Worm (Caenorhabditis elegans) whole organism, young adult: ENCODE data around the gene C52B11.5.

Experiments used
- B0035.1 ChIP-seq: sonication (generic microtip); optimal IDR thresholded peaks from 2 replicates; lab custom pipeline; 2016; ENCODE audit warnings: missing genetic modification characterization, mild to moderate bottlenecking, missing compliant biosample characterization, missing genotype, missing genetic modification reagents
- F22D6.2 ChIP-seq: sonication (generic microtip); optimal IDR thresholded peaks from 2 replicates; lab custom pipeline; 2016; ENCODE audit warnings: mild to moderate bottlenecking, missing genetic modification characterization, missing compliant biosample characterization
- F37B4.10 ChIP-seq: fragments of 200-800 bp; sonication (Bioruptor generic); IDR thresholded peaks from 2 replicates; pipeline ENCODE4 v1.3.6; 2022; ENCODE audit warnings: missing genetic modification characterization, missing compliant biosample characterization
- F49E8.2 ChIP-seq: sonication (generic microtip); optimal IDR thresholded peaks from 3 replicates; lab custom pipeline; 2017; ENCODE audit warnings: missing genetic modification characterization, mild to moderate bottlenecking, missing compliant biosample characterization, antibody characterized with exemption, moderate library complexity; ENCODE audit not compliant: insufficient read depth
- F52B5.7 ChIP-seq: sonication (generic microtip); optimal IDR thresholded peaks from 2 replicates; lab custom pipeline; 2016; ENCODE audit warnings: mild to moderate bottlenecking, missing genetic modification characterization, missing compliant biosample characterization
- F57A8.1 ChIP-seq: fragments of 200-800 bp; sonication (Bioruptor generic); optimal IDR thresholded peaks from 2 replicates; lab custom pipeline; 2018; ENCODE audit warnings: mild to moderate bottlenecking, missing genetic modification characterization, moderate library complexity, missing compliant biosample characterization
- K11D2.4 ChIP-seq: fragments of 200-800 bp; sonication (Bioruptor generic); IDR thresholded peaks from 2 replicates; pipeline ENCODE4 v1.3.6; 2022; ENCODE audit warnings: missing genetic modification reagents, missing genetic modification characterization, missing compliant biosample characterization
- T07F8.4 ChIP-seq: sonication (generic microtip); optimal IDR thresholded peaks from 2 replicates; lab custom pipeline; 2016; ENCODE audit warnings: mild to moderate bottlenecking, missing genetic modification characterization, moderate library complexity, missing compliant biosample characterization
- Y53F4B.3 ChIP-seq: fragments of 200-800 bp; sonication (Bioruptor generic); IDR thresholded peaks from 2 replicates; pipeline ENCODE4 v1.3.6; 2022; ENCODE audit warnings: missing genetic modification reagents, missing genetic modification characterization, missing compliant biosample characterization
- Y53G8AR.9 ChIP-seq: fragments of 200-800 bp; sonication (Bioruptor generic); conservative IDR thresholded peaks from 2 replicates; pipeline ENCODE4 v1.3.6; 2022; ENCODE audit warnings: missing genetic modification reagents, missing genetic modification characterization, missing compliant biosample characterization
- Y79H2A.3 ChIP-seq: fragments of 200-800 bp; sonication (Bioruptor generic); conservative IDR thresholded peaks from 2 replicates; pipeline ENCODE4 v1.3.6; 2022; ENCODE audit warnings: missing genetic modification reagents, missing genetic modification characterization, missing compliant biosample characterization
- Y95B8A.8 ChIP-seq: fragments of 200-800 bp; sonication (Bioruptor generic); IDR thresholded peaks from 2 replicates; pipeline ENCODE4 v1.3.6; 2022; ENCODE audit warnings: missing genetic modification reagents, missing genetic modification characterization, missing compliant biosample characterization
- ZK185.1 ChIP-seq: sonication (generic microtip); optimal IDR thresholded peaks from 2 replicates; lab custom pipeline; 2016; ENCODE audit warnings: mild to moderate bottlenecking, missing genetic modification characterization, missing compliant biosample characterization; ENCODE audit not compliant: poor library complexity, severe bottlenecking
- akir-1 ChIP-seq: fragments of 200-800 bp; sonication (Bioruptor generic); optimal IDR thresholded peaks from 2 replicates; lab custom pipeline; 2018; ENCODE audit warnings: mild to moderate bottlenecking, missing genetic modification characterization, moderate library complexity, missing compliant biosample characterization
- ama-1 ChIP-seq, 3 experiments: fragments of 150-350 bp in 1 of 3; sonication (generic microtip) in 2 of 3; optimal IDR thresholded peaks; 2 replicates each; lab custom pipeline; 2014 to 2018; ENCODE audit warnings: missing biosample characterization in 2 of 3, missing genetic modification characterization in 2 of 3, missing genetic modification reagents in 2 of 3
- athp-1 ChIP-seq: sonication (generic microtip); optimal IDR thresholded peaks from 2 replicates; lab custom pipeline; 2017; ENCODE audit warnings: mild to moderate bottlenecking, missing genetic modification characterization, missing compliant biosample characterization
- attf-3 ChIP-seq: fragments of 200-800 bp; sonication (Bioruptor generic); conservative IDR thresholded peaks from 2 replicates; pipeline ENCODE4 v1.3.6; 2022; ENCODE audit warnings: missing genetic modification reagents, missing genetic modification characterization, missing compliant biosample characterization
- bed-1 ChIP-seq: fragments of 200-800 bp; sonication (Bioruptor generic); IDR thresholded peaks from 2 replicates; pipeline ENCODE4 v1.3.6; 2022; ENCODE audit warnings: missing genetic modification reagents, missing genetic modification characterization, missing compliant biosample characterization
- cebp-2 ChIP-seq: fragments of 200-800 bp; sonication (Bioruptor generic); IDR thresholded peaks from 2 replicates; pipeline ENCODE4 v1.3.6; 2022; ENCODE audit warnings: missing genetic modification characterization, missing compliant biosample characterization
- ceh-79 ChIP-seq: sonication (generic microtip); optimal IDR thresholded peaks from 2 replicates; lab custom pipeline; 2017; ENCODE audit warnings: mild to moderate bottlenecking, missing genetic modification characterization, missing compliant biosample characterization
- dox-1 ChIP-seq: fragments of 200-800 bp; sonication (Bioruptor generic); IDR thresholded peaks from 2 replicates; pipeline ENCODE4 v1.3.6; 2022; ENCODE audit warnings: missing genetic modification reagents, missing genetic modification characterization, missing compliant biosample characterization
- dpff-1 ChIP-seq: sonication (generic microtip); optimal IDR thresholded peaks from 2 replicates; lab custom pipeline; 2017; ENCODE audit warnings: mild to moderate bottlenecking, missing genetic modification characterization, missing compliant biosample characterization
- efl-1 ChIP-seq: fragments of 150-350 bp; optimal IDR thresholded peaks from 2 replicates; lab custom pipeline; 2014; ENCODE audit warnings: missing biosample characterization, missing genetic modification reagents, missing genetic modification characterization
- egrh-3 ChIP-seq: fragments of 200-800 bp; sonication (Bioruptor generic); IDR thresholded peaks from 2 replicates; pipeline ENCODE4 v1.3.6; 2022; ENCODE audit warnings: missing genetic modification reagents, missing genetic modification characterization, missing compliant biosample characterization
- hmg-1.2 ChIP-seq: fragments of 200-800 bp; sonication (Bioruptor generic); IDR thresholded peaks from 2 replicates; pipeline ENCODE4 v1.3.6; 2022; ENCODE audit warnings: missing genetic modification reagents, missing genetic modification characterization, missing compliant biosample characterization
- lag-1 ChIP-seq: fragments of 200-800 bp; sonication (Bioruptor generic); IDR thresholded peaks from 2 replicates; pipeline ENCODE4 v1.3.6; 2022; ENCODE audit warnings: missing genetic modification reagents, missing genetic modification characterization, missing compliant biosample characterization
- lin-40 ChIP-seq: sonication (generic microtip); optimal IDR thresholded peaks from 2 replicates; lab custom pipeline; 2016; ENCODE audit warnings: missing genetic modification characterization, mild to moderate bottlenecking, missing compliant biosample characterization, missing genotype, missing genetic modification reagents
- lsl-1 ChIP-seq: fragments of 200-800 bp; sonication (Bioruptor generic); optimal IDR thresholded peaks from 2 replicates; lab custom pipeline; 2018; ENCODE audit warnings: mild to moderate bottlenecking, missing genetic modification characterization, moderate library complexity, missing compliant biosample characterization
- madf-10 ChIP-seq: sonication (generic microtip); optimal IDR thresholded peaks from 2 replicates; lab custom pipeline; 2016; ENCODE audit warnings: mild to moderate bottlenecking, missing genetic modification characterization, missing compliant biosample characterization
- madf-6 ChIP-seq: fragments of 200-800 bp; sonication (Bioruptor generic); IDR thresholded peaks from 2 replicates; pipeline ENCODE4 v1.3.6; 2022; ENCODE audit warnings: missing genetic modification reagents, missing genetic modification characterization, missing compliant biosample characterization
- madf-8 ChIP-seq: fragments of 200-800 bp; sonication (Bioruptor generic); conservative IDR thresholded peaks from 2 replicates; pipeline ENCODE4 v1.3.6; 2022; ENCODE audit warnings: missing genetic modification reagents, missing genetic modification characterization, missing compliant biosample characterization
- mel-28 ChIP-seq: sonication (generic microtip); optimal IDR thresholded peaks from 2 replicates; lab custom pipeline; 2016; ENCODE audit warnings: borderline replicate concordance, mild to moderate bottlenecking, missing genetic modification characterization, missing compliant biosample characterization
- mes-4 ChIP-seq: sonication (generic microtip); optimal IDR thresholded peaks from 2 replicates; lab custom pipeline; 2016; ENCODE audit warnings: missing genotype, missing genetic modification characterization, missing compliant biosample characterization
- nfya-1 ChIP-seq: sonication (generic microtip); optimal IDR thresholded peaks from 2 replicates; lab custom pipeline; 2017; ENCODE audit warnings: antibody characterized with exemption, missing compliant biosample characterization, missing genetic modification characterization, borderline replicate concordance; ENCODE audit not compliant: insufficient read depth
- nfyb-1 ChIP-seq: fragments of 200-800 bp; sonication (Bioruptor generic); IDR thresholded peaks from 2 replicates; pipeline ENCODE4 v1.3.6; 2022; ENCODE audit warnings: missing genetic modification reagents, missing genetic modification characterization, missing compliant biosample characterization
- pha-4 ChIP-seq: fragments of 150-350 bp; sonication (generic microtip); optimal IDR thresholded peaks from 2 replicates; lab custom pipeline; 2014; ENCODE audit warnings: missing biosample characterization, missing genetic modification reagents, missing genetic modification characterization
- snpc-1.3 ChIP-seq: sonication (generic microtip); optimal IDR thresholded peaks from 2 replicates; lab custom pipeline; 2017; ENCODE audit warnings: missing genetic modification characterization, mild to moderate bottlenecking, missing compliant biosample characterization, antibody characterized with exemption, moderate library complexity, missing genotype, missing genetic modification reagents; ENCODE audit not compliant: insufficient read depth
- snpc-4 ChIP-seq, 5 experiments: fragments of 150-350 bp in 1 of 5; sonication (generic microtip) in 4 of 5; optimal IDR thresholded peaks; 2 replicates each; lab custom pipeline; 2014 to 2018; ENCODE audit warnings: missing genetic modification characterization in 5 of 5, missing biosample characterization in 3 of 5, antibody characterized with exemption in 2 of 5, mild to moderate bottlenecking in 2 of 5, missing compliant biosample characterization in 2 of 5, missing genotype in 2 of 5, moderate library complexity in 2 of 5, missing genetic modification reagents in 1 of 5
- tbp1 ChIP-seq: fragments of 200-800 bp; sonication (Bioruptor generic); optimal IDR thresholded peaks from 2 replicates; lab custom pipeline; 2018; ENCODE audit warnings: mild to moderate bottlenecking, missing genetic modification characterization, missing compliant biosample characterization
- unc-130 ChIP-seq: sonication (generic microtip); optimal IDR thresholded peaks from 2 replicates; lab custom pipeline; 2016; ENCODE audit warnings: missing genetic modification reagents, missing genetic modification characterization, missing compliant biosample characterization
- zim-3 ChIP-seq: sonication (generic microtip); optimal IDR thresholded peaks from 2 replicates; lab custom pipeline; 2017; ENCODE audit warnings: mild to moderate bottlenecking, missing genetic modification characterization, moderate library complexity, missing compliant biosample characterization
- ztf-26 ChIP-seq: sonication (generic microtip); optimal IDR thresholded peaks from 2 replicates; lab custom pipeline; 2017; ENCODE audit warnings: missing genetic modification characterization, missing compliant biosample characterization

C52B11.5 gene

ce11 chrX:1294607-1295303, 22.2 kb downstream of the C52B11.5 start, which contains the start of gene dop-4:
Gene dop-4, plus strand, starts transcription at chrX:1295253.
- no peak for TF ChIP-seq cebp-2
- TF ChIP-seq F37B4.10 = no peak
- no peak for TF ChIP-seq Y53F4B.3 (GFP tag; lab: Robert Waterston, UW)
- no peak for TF ChIP-seq efl-1 (GFP tag; lab: Kevin White, UChicago)

ce11 chrX:1295713-1296112, 23.1 kb downstream of the C52B11.5 start:
- no peak for TF ChIP-seq T07F8.4 (tag; lab: Kevin White, UChicago)
- TF ChIP-seq K11D2.4 (GFP tag; lab: Robert Waterston, UW) = no peak
- TF ChIP-seq madf-8 (GFP tag; lab: Robert Waterston, UW) = no peak
- TF ChIP-seq snpc-4 (GFP tag; optimal IDR thresholded peaks at IDR 0.05; lab: Kevin White, UChicago) = no peak
- TF ChIP-seq snpc-4 (tag; optimal IDR thresholded peaks at IDR 0.05; lab: Kevin White, UChicago) = no peak
- no peak for TF ChIP-seq egrh-3 (GFP tag; lab: Robert Waterston, UW)
- TF ChIP-seq pha-4 (tag; lab: Kevin White, UChicago) = no peak
- TF ChIP-seq madf-10 (tag; lab: Kevin White, UChicago) = no peak
- no peak for TF ChIP-seq ceh-79 (tag; lab: Kevin White, UChicago)
- no peak for TF ChIP-seq B0035.1 (tag; lab: Kevin White, UChicago)
- TF ChIP-seq mel-28 (tag; lab: Kevin White, UChicago) = no peak
- no peak for TF ChIP-seq Y53G8AR.9 (GFP tag; lab: Robert Waterston, UW)
- TF ChIP-seq tbp1 = no peak
- TF ChIP-seq ztf-26 (tag; lab: Kevin White, UChicago) = no peak
- no peak for TF ChIP-seq nfyb-1
- TF ChIP-seq ZK185.1 = no peak
- TF ChIP-seq hmg-1.2 = no peak
- TF ChIP-seq, all 124 proteins: peak for 0

ce11 chrX:1299849-1300248, 27.3 kb downstream of the C52B11.5 start, which contains the start of gene inso-1:
Gene inso-1, plus strand, starts transcription at chrX:1300149.
- TF ChIP-seq madf-10 (tag; lab: Kevin White, UChicago) (no peak), Y95B8A.8 (GFP tag; lab: Robert Waterston, UW) (no peak), ZK185.1 (no peak), B0035.1 (tag; lab: Kevin White, UChicago) (no peak), lsl-1 (GFP tag; lab: Kevin White, UChicago) (no peak), unc-130 (GFP tag; lab: Kevin White, UChicago) (no peak), egrh-3 (GFP tag; lab: Robert Waterston, UW) (no peak), athp-1 (tag; lab: Kevin White, UChicago) (no peak), F22D6.2 (tag; lab: Kevin White, UChicago) (no peak), Y53G8AR.9 (GFP tag; lab: Robert Waterston, UW) (no peak), madf-6 (GFP tag; lab: Robert Waterston, UW) (no peak), dox-1 (no peak), snpc-1.3 (no peak), attf-3 (GFP tag; lab: Robert Waterston, UW) (no peak), akir-1 (GFP tag; lab: Kevin White, UChicago) (no peak)
- TF ChIP-seq, all 124 proteins: peak for 0

ce11 chrX:1302267-1302666, 29.7 kb downstream of the C52B11.5 start:
- no peak for TF ChIP-seq lag-1 (GFP tag; lab: Robert Waterston, UW)
- peak; percentile 60 for TF ChIP-seq zim-3 (tag; lab: Kevin White, UChicago)
- no peak for TF ChIP-seq Y79H2A.3 (GFP tag; lab: Robert Waterston, UW)
- no peak for TF ChIP-seq bed-1
- TF ChIP-seq nfya-1 = no peak
- TF ChIP-seq lin-40 (tag; lab: Kevin White, UChicago) = peak; percentile 42
- TF ChIP-seq F57A8.1 (GFP tag; lab: Kevin White, UChicago) = no peak
- TF ChIP-seq efl-1 (GFP tag; lab: Kevin White, UChicago) = no peak
- TF ChIP-seq ama-1 (optimal IDR thresholded peaks at IDR 0.05; lab: Kevin White, UChicago) = no peak
- no peak for TF ChIP-seq ama-1 (GFP tag; optimal IDR thresholded peaks at IDR 0.05; lab: Kevin White, UChicago)
- no peak for TF ChIP-seq mes-4 (tag; lab: Kevin White, UChicago)
- no peak for TF ChIP-seq dpff-1 (tag; lab: Kevin White, UChicago)
- no peak for TF ChIP-seq F52B5.7 (tag; lab: Kevin White, UChicago)
- TF ChIP-seq F49E8.2 (tag; lab: Kevin White, UChicago) = no peak
- no peak for TF ChIP-seq pha-4 (tag; lab: Kevin White, UChicago)
- no peak for TF ChIP-seq lsl-1 (GFP tag; lab: Kevin White, UChicago)
